Fruit fly (Drosophila melanogaster) whole organism, adult: ENCODE data around the gene TwdlY.
A peak's percentile ranks its signal among the peaks of the same experiment; 100 is the strongest.

Experiments
- CG11617 ChIP-seq: fragments of 200-800 bp; sonication (Bioruptor generic); optimal IDR thresholded peaks from 2 replicates; lab custom pipeline; 2017; ENCODE audit warnings: mild to moderate bottlenecking, missing biosample characterization, missing genetic modification reagents, missing genetic modification characterization
- CG12768 ChIP-seq: fragments of 200-800 bp; sonication (Bioruptor generic); optimal IDR thresholded peaks from 2 replicates; lab custom pipeline; 2017; ENCODE audit warnings: missing biosample characterization, missing genetic modification characterization, mild to moderate bottlenecking, moderate library complexity, missing genetic modification reagents
- CG14711 ChIP-seq: fragments of 200-800 bp; sonication (Bioruptor generic); optimal IDR thresholded peaks from 2 replicates; lab custom pipeline; 2018; ENCODE audit warnings: missing biosample characterization, mild to moderate bottlenecking, missing genetic modification characterization, moderate library complexity
- CG1620 ChIP-seq: fragments of 200-800 bp; sonication (Bioruptor generic); optimal IDR thresholded peaks from 2 replicates; lab custom pipeline; 2016; ENCODE audit warnings: missing biosample characterization, missing genetic modification characterization
- CG33017 ChIP-seq: fragments of 200-800 bp; sonication (Bioruptor generic); optimal IDR thresholded peaks from 2 replicates; lab custom pipeline; 2018; ENCODE audit warnings: missing biosample characterization, mild to moderate bottlenecking, missing genetic modification characterization, moderate library complexity
- CG5204 ChIP-seq: fragments of 200-800 bp; sonication (Bioruptor generic); optimal IDR thresholded peaks from 2 replicates; lab custom pipeline; 2016; ENCODE audit warnings: missing biosample characterization, missing genetic modification characterization
- CG7045 ChIP-seq: fragments of 200-800 bp; sonication (Bioruptor generic); optimal IDR thresholded peaks from 2 replicates; lab custom pipeline; 2017; ENCODE audit warnings: missing biosample characterization, mild to moderate bottlenecking, missing genetic modification characterization
- CG7101 ChIP-seq: fragments of 200-800 bp; sonication (Bioruptor generic); optimal IDR thresholded peaks from 2 replicates; lab custom pipeline; 2018; ENCODE audit warnings: missing biosample characterization, mild to moderate bottlenecking, missing genetic modification characterization, moderate library complexity
- Clk ChIP-seq: fragments of 200-800 bp; sonication (Bioruptor generic); optimal IDR thresholded peaks from 2 replicates; lab custom pipeline; 2017; ENCODE audit warnings: missing biosample characterization, missing genetic modification characterization
- Crg-1 ChIP-seq: fragments of 200-800 bp; sonication (Bioruptor generic); optimal IDR thresholded peaks from 2 replicates; lab custom pipeline; 2016; ENCODE audit warnings: missing biosample characterization, missing genetic modification characterization
- Hr96 ChIP-seq: fragments of 200-800 bp; sonication (Bioruptor generic); optimal IDR thresholded peaks from 2 replicates; lab custom pipeline; 2016; ENCODE audit warnings: missing biosample characterization, missing genetic modification characterization
- Mnt ChIP-seq: fragments of 200-800 bp; sonication (Bioruptor generic); optimal IDR thresholded peaks from 2 replicates; lab custom pipeline; 2016; ENCODE audit warnings: missing biosample characterization, mild to moderate bottlenecking, missing genetic modification characterization
- bab1 ChIP-seq: fragments of 200-800 bp; sonication (Bioruptor generic); optimal IDR thresholded peaks from 3 replicates; lab custom pipeline; 2019; ENCODE audit warnings: missing biosample characterization, mild to moderate bottlenecking, missing genetic modification characterization, moderate library complexity
- cic ChIP-seq: fragments of 200-800 bp; sonication (Bioruptor generic); optimal IDR thresholded peaks from 2 replicates; lab custom pipeline; 2017; ENCODE audit warnings: missing biosample characterization, mild to moderate bottlenecking, missing genetic modification characterization, moderate library complexity
- cnc ChIP-seq, 2 experiments: fragments of >200 bp; optimal IDR thresholded peaks; 2 replicates each; lab custom pipeline; 2017
- kay ChIP-seq: fragments of 200-800 bp; sonication (Bioruptor generic); peaks from one replicate; lab custom pipeline; 2016; ENCODE audit warnings: missing biosample characterization, missing genetic modification characterization, borderline replicate concordance
- ovo ChIP-seq: fragments of 200-800 bp; sonication (Bioruptor generic); optimal IDR thresholded peaks from 2 replicates; lab custom pipeline; 2016; ENCODE audit warnings: missing biosample characterization, missing genetic modification characterization
- pad ChIP-seq: fragments of 200-800 bp; sonication (Bioruptor generic); optimal IDR thresholded peaks from 3 replicates; lab custom pipeline; 2017; ENCODE audit warnings: missing biosample characterization, missing genetic modification characterization, mild to moderate bottlenecking, moderate library complexity, missing genetic modification reagents
- tj ChIP-seq: fragments of 200-800 bp; sonication (Bioruptor generic); optimal IDR thresholded peaks from 3 replicates; lab custom pipeline; 2017; ENCODE audit warnings: missing biosample characterization, mild to moderate bottlenecking, missing genetic modification characterization, moderate library complexity
- toe ChIP-seq: fragments of 200-800 bp; sonication (Bioruptor generic); optimal IDR thresholded peaks from 2 replicates; lab custom pipeline; 2016; ENCODE audit warnings: missing biosample characterization, missing genetic modification characterization

The TwdlY gene

dm6 chrX:16765809-16766208 is 31.1 kb downstream of the TwdlY start:
- TF ChIP-seq tj (GFP tag; lab: Kevin White, UChicago) (no peak), cic (GFP tag; lab: Kevin White, UChicago) (no peak), CG33017 (tag; lab: Kevin White, UChicago) (no peak), CG5204 (GFP tag; lab: Kevin White, UChicago) (no peak), bab1 (no peak), cnc (optimal IDR thresholded peaks at IDR 0.05; lab: Kevin White, UChicago) (no peak), CG12768 (GFP tag; lab: Kevin White, UChicago) (no peak)

dm6 chrX:16766868-16767431 is 32.2 kb downstream of the TwdlY start:
- TF ChIP-seq kay (GFP tag; lab: Kevin White, UChicago) = no peak
- no peak for TF ChIP-seq CG7045 (GFP tag; lab: Kevin White, UChicago)
- TF ChIP-seq CG12768 (GFP tag; lab: Kevin White, UChicago) = no peak
- TF ChIP-seq pad (GFP tag; lab: Kevin White, UChicago) = no peak
- no peak for TF ChIP-seq bab1
- no peak for TF ChIP-seq CG5204 (GFP tag; lab: Kevin White, UChicago)
- TF ChIP-seq CG14711 (tag; lab: Kevin White, UChicago) = no peak
- no peak for TF ChIP-seq CG11617 (GFP tag; lab: Kevin White, UChicago)
- no peak for TF ChIP-seq tj (GFP tag; lab: Kevin White, UChicago)

- TF ChIP-seq tj (GFP tag; lab: Kevin White, UChicago) (no peak), CG5204 (GFP tag; lab: Kevin White, UChicago) (no peak), Crg-1 (GFP tag; lab: Kevin White, UChicago) (no peak), Hr96 (no peak), pad (GFP tag; lab: Kevin White, UChicago) (no peak), bab1 (no peak), ovo (GFP tag; lab: Kevin White, UChicago) (no peak), toe (GFP tag; lab: Kevin White, UChicago) (no peak), CG7101 (tag; lab: Kevin White, UChicago) (no peak), CG1620 (GFP tag; lab: Kevin White, UChicago) (no peak), CG12768 (GFP tag; lab: Kevin White, UChicago) (no peak), CG14711 (tag; lab: Kevin White, UChicago) (no peak), CG33017 (tag; lab: Kevin White, UChicago) (no peak), kay (GFP tag; lab: Kevin White, UChicago) (no peak), cnc (optimal IDR thresholded peaks at IDR 0.05; lab: Kevin White, UChicago) (no peak), CG11617 (GFP tag; lab: Kevin White, UChicago) (no peak), Mnt (GFP tag; lab: Kevin White, UChicago) (no peak), cic (GFP tag; lab: Kevin White, UChicago) (no peak)
These were observed 34.0 kb downstream of the TwdlY start for dm6 chrX:16768770-16769169.

dm6 chrX:16772882-16773827 is 38.4 kb downstream of the TwdlY start:
- TF ChIP-seq bab1 (no peak), CG14711 (tag; lab: Kevin White, UChicago) (peak; percentile 9), cic (GFP tag; lab: Kevin White, UChicago) (no peak), CG7101 (tag; lab: Kevin White, UChicago) (no peak)

dm6 chrX:16774201-16775061 is 39.7 kb downstream of the TwdlY start:
- no peak for TF ChIP-seq tj (GFP tag; lab: Kevin White, UChicago)
- TF ChIP-seq CG5204 (GFP tag; lab: Kevin White, UChicago) = no peak
- no peak for TF ChIP-seq cnc (optimal IDR thresholded peaks at IDR 0.05; lab: Kevin White, UChicago)
- no peak for TF ChIP-seq Mnt (GFP tag; lab: Kevin White, UChicago)
- TF ChIP-seq Clk (GFP tag; lab: Kevin White, UChicago) = no peak

- TF ChIP-seq CG1620 (GFP tag; lab: Kevin White, UChicago) = no peak
- TF ChIP-seq Crg-1 (GFP tag; lab: Kevin White, UChicago) = no peak
- no peak for TF ChIP-seq CG33017 (tag; lab: Kevin White, UChicago)
- TF ChIP-seq kay (GFP tag; lab: Kevin White, UChicago) = no peak
- no peak for TF ChIP-seq CG12768 (GFP tag; lab: Kevin White, UChicago)
- no peak for TF ChIP-seq tj (GFP tag; lab: Kevin White, UChicago)
- no peak for TF ChIP-seq Clk (GFP tag; lab: Kevin White, UChicago)
- TF ChIP-seq CG5204 (GFP tag; lab: Kevin White, UChicago) = no peak
- TF ChIP-seq pad (GFP tag; lab: Kevin White, UChicago) = no peak
- TF ChIP-seq bab1 = no peak
- TF ChIP-seq CG14711 (tag; lab: Kevin White, UChicago) = no peak
- no peak for TF ChIP-seq toe (GFP tag; lab: Kevin White, UChicago)
- TF ChIP-seq Mnt (GFP tag; lab: Kevin White, UChicago) = no peak
- no peak for TF ChIP-seq cic (GFP tag; lab: Kevin White, UChicago)
- TF ChIP-seq CG11617 (GFP tag; lab: Kevin White, UChicago) = no peak
- TF ChIP-seq ovo (GFP tag; lab: Kevin White, UChicago) = no peak
- no peak for TF ChIP-seq Hr96
- no peak for TF ChIP-seq CG7045 (GFP tag; lab: Kevin White, UChicago)
- no peak for TF ChIP-seq cnc (optimal IDR thresholded peaks at IDR 0.05; lab: Kevin White, UChicago)
These were observed 40.3 kb downstream of the TwdlY start for dm6 chrX:16775083-16775482.
